Fruit fly (Drosophila melanogaster): ENCODE measurements around the gene CG7860.

DNA sequence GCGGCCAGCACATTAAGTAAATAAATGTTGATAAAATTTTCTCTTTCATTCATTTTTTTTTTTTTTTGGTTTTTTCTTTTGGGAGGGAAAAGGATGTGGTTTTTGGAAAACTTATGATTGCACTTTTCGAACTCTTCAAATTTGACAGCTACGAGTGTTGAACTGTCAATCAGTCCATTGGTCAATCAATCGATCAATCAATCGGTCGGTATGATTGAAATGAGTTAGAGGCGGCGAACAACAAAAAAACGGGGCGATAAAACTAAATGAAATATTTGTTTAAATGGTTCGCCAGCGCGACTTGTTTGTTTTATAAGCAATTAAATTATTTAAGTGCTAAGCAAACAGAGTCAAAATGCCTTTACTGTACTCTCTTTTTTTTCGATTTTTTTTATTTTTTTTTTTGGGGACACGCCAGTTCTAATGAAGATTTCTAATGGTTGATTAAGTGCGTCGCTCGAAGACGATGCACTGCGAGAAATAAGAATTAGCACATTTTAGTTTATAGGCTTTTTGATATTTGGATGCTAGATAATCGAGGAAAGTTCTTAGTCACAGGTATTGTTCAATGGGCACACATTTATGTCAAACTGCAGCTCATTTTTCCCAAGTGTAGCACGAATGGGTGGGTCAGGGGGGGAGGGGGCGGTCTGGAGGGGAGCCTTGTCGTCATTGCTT is 50.3 kb downstream of the CG7860 start:
- TF ChIP-seq N (GFP tag; optimal IDR thresholded peaks at IDR 0.05) (no peak), OdsH (GFP tag; optimal IDR thresholded peaks at IDR 0.05) (peak; percentile 39), woc (GFP tag; optimal IDR thresholded peaks at IDR 0.05) (no peak), h (GFP tag; optimal IDR thresholded peaks at IDR 0.05) (peak; percentile 39), psq (GFP tag; optimal IDR thresholded peaks at IDR 0.05) (no peak), Sp1 (GFP tag; optimal IDR thresholded peaks at IDR 0.05) (peak; percentile 12), fru (GFP tag; optimal IDR thresholded peaks at IDR 0.05) (peak; percentile 0), Mio (GFP tag; optimal IDR thresholded peaks at IDR 0.05) (no peak)

Data from whole organism, wandering third instar larva.